Fruit fly (Drosophila melanogaster) whole organism, pupa: ENCODE results near the gene GlcAT-P.

Experiments
- CG12605 ChIP-seq: fragments of 200-800 bp; sonication (Bioruptor generic); IDR thresholded peaks from 2 replicates; pipeline ENCODE4 v1.3.6; 2022; ENCODE audit warnings: missing biosample characterization, missing genetic modification characterization
- CG17806 ChIP-seq: fragments of 200-800 bp; sonication (Bioruptor generic); optimal IDR thresholded peaks from 2 replicates; lab custom pipeline; 2018; ENCODE audit warnings: missing biosample characterization, mild to moderate bottlenecking, missing genetic modification characterization, moderate library complexity
- CG4496 ChIP-seq: fragments of 200-800 bp; sonication (Bioruptor generic); IDR thresholded peaks from 3 replicates; pipeline ENCODE4 v1.3.6; 2022; ENCODE audit warnings: missing biosample characterization, missing genetic modification characterization
- CG9948 ChIP-seq: fragments of 200-800 bp; sonication (Bioruptor generic); optimal IDR thresholded peaks from 2 replicates; lab custom pipeline; 2018; ENCODE audit warnings: missing biosample characterization, mild to moderate bottlenecking, missing genetic modification characterization, moderate library complexity
- EcR ChIP-seq: fragments of 200-800 bp; sonication (Bioruptor generic); optimal IDR thresholded peaks from 3 replicates; lab custom pipeline; 2019; ENCODE audit warnings: missing biosample characterization, missing genetic modification characterization, mild to moderate bottlenecking, moderate library complexity, missing genetic modification reagents
- Pif1B ChIP-seq: fragments of 200-800 bp; sonication (Bioruptor generic); optimal IDR thresholded peaks from 3 replicates; lab custom pipeline; 2016; ENCODE audit warnings: missing biosample characterization, missing genetic modification characterization
- Snoo ChIP-seq: fragments of 200-800 bp; sonication (Bioruptor generic); optimal IDR thresholded peaks from 3 replicates; lab custom pipeline; 2017; ENCODE audit warnings: missing biosample characterization, mild to moderate bottlenecking, missing genetic modification characterization, inconsistent platforms
- rn ChIP-seq: fragments of 200-800 bp; sonication (Bioruptor generic); IDR thresholded peaks from 2 replicates; pipeline ENCODE4 v1.3.6; 2022; ENCODE audit warnings: missing biosample characterization, missing genetic modification characterization

dm6 chr3L:11210517-11210916 is 13.2 kb upstream of the GlcAT-P start, which contains the start of the genes Ube3a and CG7600:
- 0 out of 3 replicates have a peak, but pooled peaks have one; percentile 57 for TF ChIP-seq CG4496 (GFP tag; lab: Robert Waterston, UW)
- TF ChIP-seq CG9948 (tag; lab: Kevin White, UChicago): no peak
- TF ChIP-seq EcR: peak; percentile 26
- TF ChIP-seq CG12605: 0 out of 2 replicates have a peak, but pooled peaks have one; percentile 16
- no peak for TF ChIP-seq Pif1B
- peak; percentile 21 for TF ChIP-seq Snoo (tag; lab: Kevin White, UChicago)
- TF ChIP-seq rn (GFP tag; lab: Robert Waterston, UW): no peak
- TF ChIP-seq CG17806: no peak
